Fruit fly (Drosophila melanogaster): Measurements from ENCODE around the gene Spase22-23.
A peak's percentile ranks its signal among the peaks of the same experiment; 100 is the strongest.

Gene Spase22-23

dm6 chr3R:24266786-24267579, 37.1 kb upstream of the Spase22-23 start:
- TF ChIP-seq CG14711 (tag; optimal IDR thresholded peaks at IDR 0.05) (no peak), pad (GFP tag; optimal IDR thresholded peaks at IDR 0.05) (no peak), tj (GFP tag; optimal IDR thresholded peaks at IDR 0.05) (peak; percentile 18)

DNA sequence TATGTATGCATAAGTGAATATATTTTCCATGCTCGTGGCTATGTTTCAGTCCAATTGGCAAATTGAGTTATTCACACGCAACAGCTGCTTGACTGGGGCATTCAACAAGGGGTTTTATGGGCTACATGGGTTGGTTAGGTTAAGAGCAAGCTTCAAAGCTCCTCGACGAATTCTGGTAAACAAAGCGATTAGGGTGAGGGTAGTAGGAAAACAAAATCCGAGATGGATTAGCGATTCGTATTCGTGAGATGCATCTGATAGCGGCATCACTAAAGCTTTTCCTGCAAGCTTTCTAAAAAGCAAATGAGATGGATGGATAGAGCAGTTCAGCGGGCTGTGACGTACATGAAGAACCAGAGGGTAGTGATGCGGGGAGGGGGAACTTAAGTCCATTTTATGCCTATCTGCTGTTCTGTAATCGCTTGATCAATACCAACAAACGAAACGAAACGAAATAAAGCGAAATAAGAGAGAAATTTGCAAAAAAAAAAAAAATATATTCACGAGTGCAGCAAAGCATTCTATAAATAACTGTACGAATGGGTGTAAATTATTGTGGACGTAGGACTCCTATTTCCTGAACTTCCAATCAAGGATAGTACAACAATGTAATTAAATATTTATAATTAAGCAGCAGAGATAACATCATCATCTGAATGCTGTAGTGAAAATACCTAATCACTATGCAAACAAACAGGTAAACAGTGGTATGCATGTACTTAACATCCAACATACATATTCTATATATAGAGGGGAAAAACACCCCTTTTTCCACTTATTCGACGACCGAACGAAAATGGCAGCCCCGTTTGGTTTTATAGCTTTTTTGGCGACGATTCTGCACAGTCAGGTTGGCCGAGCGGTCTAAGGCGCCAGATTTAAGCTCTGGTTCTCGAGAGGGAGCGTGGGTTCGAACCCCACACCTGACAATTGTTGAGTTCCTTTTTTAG, 34.9 kb upstream of the Spase22-23 start:
- TF ChIP-seq CG7045 (GFP tag; optimal IDR thresholded peaks at IDR 0.05) (peak; percentile 32), cic (GFP tag; optimal IDR thresholded peaks at IDR 0.05) (peak; percentile 81), Crg-1 (GFP tag; optimal IDR thresholded peaks at IDR 0.05) (peak; percentile 32), CG12768 (GFP tag; optimal IDR thresholded peaks at IDR 0.05) (peak; percentile 31), Mnt (GFP tag; optimal IDR thresholded peaks at IDR 0.05) (no peak), ovo (GFP tag; optimal IDR thresholded peaks at IDR 0.05) (peak; percentile 13), Hr96 (GFP tag; optimal IDR thresholded peaks at IDR 0.05) (no peak), CG7101 (tag; optimal IDR thresholded peaks at IDR 0.05) (no peak), CG5204 (GFP tag; optimal IDR thresholded peaks at IDR 0.05) (no peak), tj (GFP tag; optimal IDR thresholded peaks at IDR 0.05) (peak; percentile 58), pad (GFP tag; optimal IDR thresholded peaks at IDR 0.05) (peak; percentile 72), CG11617 (GFP tag; optimal IDR thresholded peaks at IDR 0.05) (peak; percentile 4), kay (GFP tag; ENCODE audit: borderline replicate concordance) (peak; percentile 40), toe (GFP tag; optimal IDR thresholded peaks at IDR 0.05) (peak; percentile 24)

DNA sequence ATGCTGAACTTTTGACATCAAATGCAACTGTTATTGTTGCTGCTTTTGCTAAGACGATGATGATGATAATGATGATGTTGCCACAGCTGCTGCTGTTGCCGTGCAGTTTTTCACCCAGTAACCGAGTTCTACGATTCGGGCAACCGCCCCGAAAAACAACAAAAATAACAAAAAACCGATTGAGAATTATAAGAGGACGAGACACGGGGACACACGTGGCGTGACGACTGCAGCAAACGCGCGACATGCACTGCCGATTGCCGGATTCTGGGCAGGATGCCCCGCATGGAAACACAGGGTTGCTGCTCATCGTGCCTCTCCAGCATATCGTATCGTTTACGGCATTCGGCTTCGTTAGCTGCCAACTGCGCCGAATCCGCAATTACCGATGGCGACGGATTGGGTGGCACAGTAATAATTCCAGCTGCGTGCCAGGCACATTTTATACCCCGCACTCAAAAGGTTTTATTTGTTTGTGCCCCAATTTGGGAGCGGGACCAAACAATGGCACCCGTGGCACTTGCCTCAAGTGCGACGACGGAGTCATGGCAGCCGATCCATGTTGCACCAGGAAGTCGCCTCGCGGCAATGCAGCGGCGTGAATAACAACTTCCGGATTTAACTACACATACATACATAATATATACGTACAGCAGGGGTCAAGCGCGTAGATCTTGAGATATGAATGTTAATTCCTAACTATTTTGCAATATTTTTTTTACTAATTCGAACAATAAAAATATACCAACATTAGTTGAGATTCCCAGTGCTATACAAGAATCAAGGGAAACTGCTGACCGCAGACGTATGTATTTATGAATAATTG, 34.0 kb upstream of the Spase22-23 start:
- TF ChIP-seq toe (GFP tag; optimal IDR thresholded peaks at IDR 0.05): peak; percentile 37
- peak; percentile 17 for TF ChIP-seq CG33017 (tag; optimal IDR thresholded peaks at IDR 0.05)
- TF ChIP-seq Mnt (GFP tag; optimal IDR thresholded peaks at IDR 0.05): no peak

dm6 chr3R:24262923-24263322, 33.1 kb upstream of the Spase22-23 start:
- TF ChIP-seq CG7045 (GFP tag; optimal IDR thresholded peaks at IDR 0.05): no peak
- TF ChIP-seq ovo (GFP tag; optimal IDR thresholded peaks at IDR 0.05): no peak
- TF ChIP-seq CG5204 (GFP tag; optimal IDR thresholded peaks at IDR 0.05): no peak
- TF ChIP-seq Clk (GFP tag; optimal IDR thresholded peaks at IDR 0.05): no peak
- TF ChIP-seq CG1620 (GFP tag; optimal IDR thresholded peaks at IDR 0.05): no peak
- TF ChIP-seq bab1 (GFP tag; optimal IDR thresholded peaks at IDR 0.05): no peak
- TF ChIP-seq Crg-1 (GFP tag; optimal IDR thresholded peaks at IDR 0.05): no peak
- TF ChIP-seq cic (GFP tag; optimal IDR thresholded peaks at IDR 0.05): no peak
- no peak for TF ChIP-seq Mnt (GFP tag; optimal IDR thresholded peaks at IDR 0.05)
- no peak for TF ChIP-seq CG14711 (tag; optimal IDR thresholded peaks at IDR 0.05)
- TF ChIP-seq CG11617 (GFP tag; optimal IDR thresholded peaks at IDR 0.05): no peak
- no peak for TF ChIP-seq toe (GFP tag; optimal IDR thresholded peaks at IDR 0.05)
- TF ChIP-seq Hr96 (GFP tag; optimal IDR thresholded peaks at IDR 0.05): no peak
- no peak for TF ChIP-seq pad (GFP tag; optimal IDR thresholded peaks at IDR 0.05)

dm6 chr3R:24261380-24262021, 31.7 kb upstream of the Spase22-23 start:
- TF ChIP-seq Crg-1 (GFP tag; optimal IDR thresholded peaks at IDR 0.05) (no peak), kay (GFP tag; ENCODE audit: borderline replicate concordance) (no peak)

DNA sequence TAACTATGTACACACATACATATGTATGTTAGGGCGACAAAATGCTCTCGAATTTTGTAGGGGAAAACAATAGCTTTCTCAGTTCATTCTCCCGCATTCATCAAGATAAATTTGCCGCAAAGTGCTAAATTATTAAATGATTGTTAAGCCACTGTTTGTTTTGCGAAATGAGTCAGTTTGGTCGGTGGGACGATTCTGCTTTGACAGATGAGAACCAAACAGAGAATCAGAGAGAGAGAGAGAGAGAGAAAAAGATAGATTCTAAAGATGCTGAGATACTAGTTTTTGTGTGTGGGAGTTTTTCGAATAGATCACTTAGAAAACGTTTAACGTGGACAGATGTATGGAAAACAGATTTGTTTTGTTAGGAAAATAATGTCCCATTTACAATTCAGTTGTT, 30.6 kb upstream of the Spase22-23 start:
- TF ChIP-seq CG1620 (GFP tag; optimal IDR thresholded peaks at IDR 0.05): no peak
- no peak for TF ChIP-seq CG5204 (GFP tag; optimal IDR thresholded peaks at IDR 0.05)
- TF ChIP-seq kay (GFP tag; ENCODE audit: borderline replicate concordance): peak; percentile 97

- TF ChIP-seq pad (GFP tag; optimal IDR thresholded peaks at IDR 0.05): peak; percentile 90
- TF ChIP-seq kay (GFP tag; ENCODE audit: borderline replicate concordance): peak; percentile 69
- peak; percentile 32 for TF ChIP-seq tj (GFP tag; optimal IDR thresholded peaks at IDR 0.05)
- TF ChIP-seq CG11617 (GFP tag; optimal IDR thresholded peaks at IDR 0.05): peak; percentile 35
- TF ChIP-seq Crg-1 (GFP tag; optimal IDR thresholded peaks at IDR 0.05): peak; percentile 4
- TF ChIP-seq Mnt (GFP tag; optimal IDR thresholded peaks at IDR 0.05): no peak
Measured at dm6 chr3R:24260041-24260379, 30.2 kb upstream of the Spase22-23 start.
